Fruit fly (Drosophila melanogaster): ENCODE results near the gene CG31178.

CG31178 gene

DNA sequence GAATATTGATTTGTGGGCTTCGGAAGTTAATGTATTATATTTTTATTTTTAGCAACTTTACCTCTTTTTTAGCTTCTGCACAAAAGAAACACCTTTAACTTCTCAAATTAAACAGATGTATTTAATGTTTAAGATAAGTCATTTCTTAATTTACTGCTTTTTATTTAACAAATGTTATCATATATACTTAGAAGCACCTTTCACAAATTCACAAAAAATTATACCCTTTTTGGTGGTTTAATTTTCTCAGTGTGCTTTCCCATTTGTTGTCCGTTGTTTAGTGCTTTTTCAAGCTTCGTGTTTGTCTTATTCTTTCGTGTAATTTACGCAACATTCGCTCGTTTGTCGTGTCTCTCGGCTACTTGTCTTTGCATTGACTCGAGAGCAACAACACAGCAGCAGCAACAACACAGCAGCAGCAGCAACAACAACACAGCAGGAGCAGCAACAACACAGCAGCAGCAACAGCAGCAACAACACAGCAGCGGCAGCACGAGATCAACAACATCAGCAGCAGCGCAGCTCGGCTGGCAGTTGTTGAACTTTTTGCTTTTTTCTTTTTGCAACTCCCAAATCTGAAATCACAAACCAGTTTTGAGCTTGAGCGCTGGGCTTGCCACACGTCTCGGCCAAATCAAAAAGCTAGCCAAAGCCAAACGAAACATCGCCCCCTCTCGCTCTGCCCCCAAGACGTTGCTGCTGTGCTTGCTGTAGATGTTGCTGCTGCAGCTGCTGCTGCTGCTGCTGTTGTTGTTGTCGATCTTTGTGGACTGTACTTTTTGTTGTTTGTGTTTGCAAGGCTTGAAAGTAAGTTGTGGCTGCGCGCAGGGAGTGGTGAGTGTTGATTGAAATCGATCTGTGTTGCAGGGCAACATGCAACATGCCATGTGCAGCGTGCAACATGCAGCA lies 36.2 kb upstream of the CG31178 start:
- TF ChIP-seq noc (tag; optimal IDR thresholded peaks at IDR 0.05), result no peak

DNA sequence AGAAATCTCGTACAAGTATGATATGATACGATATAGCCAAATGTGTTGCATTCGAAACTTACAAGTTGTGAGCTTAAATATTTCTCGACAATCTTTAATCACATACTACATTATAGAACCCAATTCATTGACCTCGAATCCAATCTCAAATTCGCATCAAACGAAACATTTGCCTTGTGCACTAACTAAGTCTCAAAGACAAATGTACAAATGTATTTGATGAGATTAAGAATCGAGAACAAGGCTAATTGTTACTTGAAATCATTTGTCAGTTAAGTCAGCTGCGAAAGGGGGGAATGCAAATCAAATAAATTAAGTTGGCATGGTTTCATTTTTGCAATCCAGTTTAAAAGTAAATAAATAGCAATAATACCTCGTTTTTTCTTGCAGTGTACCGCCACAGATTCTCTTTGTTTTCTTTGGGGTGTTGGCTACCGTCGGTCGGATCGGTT lies 35.0 kb upstream of the CG31178 start:
- no peak for TF ChIP-seq noc (tag; optimal IDR thresholded peaks at IDR 0.05)

DNA sequence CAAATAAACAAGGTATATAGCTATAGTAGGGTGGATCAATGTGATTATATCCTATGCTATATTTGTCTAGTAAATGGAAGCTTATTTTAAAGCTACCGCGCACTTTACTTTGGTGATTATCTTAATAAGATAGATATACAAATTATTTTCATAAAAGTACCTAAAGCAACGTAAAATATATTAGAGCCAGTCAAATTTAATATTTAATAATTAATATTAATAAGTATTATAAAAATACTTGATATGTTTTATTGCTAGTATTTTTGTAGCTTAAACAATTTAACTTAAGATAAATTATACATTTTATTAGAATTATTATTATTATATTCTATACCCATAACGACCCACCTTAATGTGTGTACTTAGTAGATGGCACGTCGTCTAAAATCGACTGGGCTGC lies 33.9 kb upstream of the CG31178 start:
- no peak for TF ChIP-seq noc (tag; optimal IDR thresholded peaks at IDR 0.05)

DNA sequence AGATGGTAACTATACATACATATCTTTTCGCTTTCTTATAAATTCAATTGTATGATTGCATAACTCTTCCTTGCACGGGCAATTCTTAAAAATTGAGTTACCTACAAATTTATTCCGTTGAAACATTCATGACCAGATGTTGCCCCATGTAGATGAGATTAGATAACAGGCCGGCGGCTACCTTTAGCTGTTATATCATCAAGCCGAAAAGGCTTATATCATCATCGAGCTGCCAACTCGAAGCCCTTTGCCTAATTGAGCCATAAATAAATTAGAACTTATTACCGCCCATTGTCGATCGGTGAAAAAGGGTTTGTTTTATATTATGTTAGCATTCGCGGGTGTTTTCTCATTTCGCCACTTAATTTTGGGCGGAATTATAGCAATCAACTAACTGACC lies 33.1 kb upstream of the CG31178 start:
- no peak for TF ChIP-seq noc (tag; optimal IDR thresholded peaks at IDR 0.05)

DNA sequence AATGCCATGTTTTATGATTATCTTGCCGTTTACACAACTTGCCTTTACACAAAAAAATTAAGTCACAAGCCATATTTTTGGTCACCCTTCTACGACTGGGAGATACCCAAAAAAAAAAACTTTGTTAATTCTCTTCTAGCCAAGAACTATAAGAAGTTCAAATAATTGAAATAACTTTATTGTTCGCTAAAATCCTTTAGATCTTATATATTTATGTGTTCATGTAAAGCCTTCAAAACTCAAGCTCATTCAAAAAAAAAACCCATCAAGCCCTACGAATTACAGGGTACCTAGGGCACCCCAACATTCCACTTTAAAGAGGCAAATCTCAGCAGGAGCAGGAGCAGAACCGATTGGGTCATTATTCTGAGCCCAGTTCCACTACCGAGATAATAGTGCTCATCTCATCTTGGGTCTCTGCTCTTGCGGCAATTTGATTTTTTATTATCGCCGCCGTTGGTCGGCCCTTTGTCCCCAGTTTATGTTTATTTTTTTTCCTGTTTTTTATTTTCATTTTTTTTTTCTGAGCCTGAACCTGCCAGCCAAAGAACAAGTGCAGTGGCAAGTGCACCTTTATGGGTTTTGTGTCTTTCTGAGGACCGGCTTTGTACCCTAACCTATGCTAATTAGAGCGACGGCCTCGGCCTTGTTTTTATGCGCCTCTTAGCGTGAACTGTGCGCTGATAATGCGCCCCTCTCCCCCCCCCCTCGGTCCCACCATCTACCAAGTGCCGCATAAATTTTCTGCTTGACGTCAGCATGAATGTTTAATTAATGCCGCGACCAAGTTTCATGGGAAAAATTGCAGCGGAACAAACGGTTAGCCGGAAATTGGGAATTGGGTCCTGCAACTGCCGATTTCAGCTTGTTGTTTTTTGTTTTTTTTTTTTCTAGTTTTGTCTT lies 31.8 kb upstream of the CG31178 start:
- no peak for TF ChIP-seq noc (tag; optimal IDR thresholded peaks at IDR 0.05)

DNA sequence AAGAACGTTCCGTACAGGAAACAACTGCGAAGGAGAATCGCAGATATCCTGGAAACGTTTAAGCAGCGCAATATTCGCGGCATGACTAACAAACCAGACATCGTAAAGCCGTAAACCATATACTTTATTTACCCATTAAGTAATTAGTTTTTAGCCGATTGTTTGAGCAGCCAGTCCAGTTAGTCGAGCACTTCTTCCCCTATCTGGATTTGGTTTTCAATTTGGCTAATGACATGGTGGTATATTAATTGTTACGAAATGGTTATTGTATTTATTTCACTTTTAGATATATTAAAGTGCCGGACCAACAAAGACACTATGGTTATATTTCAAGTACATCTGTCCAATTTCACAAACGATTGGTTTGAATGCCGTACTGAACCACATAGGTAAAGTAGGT lies 29.9 kb upstream of the CG31178 start, which contains the start of gene Gr93b:
Gene Gr93b, minus strand, starts transcription at position 101 of the 400 bp plus-strand sequence.
- TF ChIP-seq noc (tag; optimal IDR thresholded peaks at IDR 0.05), result no peak

DNA sequence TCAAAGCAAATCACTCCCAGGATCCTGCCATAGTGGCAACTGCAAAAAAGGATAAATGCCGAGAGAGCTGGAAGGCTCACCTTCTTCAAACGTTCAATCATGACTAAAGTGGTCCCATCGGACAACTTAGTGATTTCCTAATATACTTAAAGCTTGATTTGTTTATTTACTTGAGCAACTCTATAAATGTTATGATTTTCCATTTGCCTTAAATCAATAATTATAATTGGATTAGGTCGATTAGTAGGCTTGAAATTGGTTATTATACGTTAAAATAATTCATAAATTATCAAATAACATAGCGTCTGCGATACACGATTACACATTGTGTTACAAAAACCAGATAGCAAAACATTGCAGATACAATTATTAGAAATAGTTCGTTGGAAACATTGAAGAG lies 28.4 kb upstream of the CG31178 start, which contains the start of gene Gr93c:
Gene Gr93c, minus strand, starts transcription at position 101 of the 400 bp plus-strand sequence.
- TF ChIP-seq noc (tag; optimal IDR thresholded peaks at IDR 0.05), result no peak

DNA sequence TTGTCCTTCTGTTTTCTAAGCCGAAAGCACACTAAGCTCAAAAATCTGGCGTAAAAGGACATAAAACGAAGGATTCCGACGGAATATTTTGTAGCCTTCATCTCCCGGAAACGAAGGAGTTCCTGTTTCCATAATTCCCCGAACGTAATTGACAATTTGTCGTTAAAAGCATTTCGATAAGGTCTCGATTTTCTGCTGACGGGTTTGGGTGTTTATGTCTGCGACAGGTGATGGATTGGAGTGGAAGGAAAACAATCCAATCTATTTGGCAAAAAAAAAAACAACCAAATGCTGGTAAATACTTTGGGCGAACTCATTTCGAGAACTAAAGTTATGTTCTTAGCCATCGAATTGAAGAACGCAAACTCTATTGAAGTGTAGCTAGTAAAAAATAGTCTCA lies 27.0 kb upstream of the CG31178 start, which contains the start of gene Gr93d:
Gene Gr93d, minus strand, starts transcription at position 101 of the 400 bp plus-strand sequence.
- no peak for TF ChIP-seq noc (tag; optimal IDR thresholded peaks at IDR 0.05)

DNA sequence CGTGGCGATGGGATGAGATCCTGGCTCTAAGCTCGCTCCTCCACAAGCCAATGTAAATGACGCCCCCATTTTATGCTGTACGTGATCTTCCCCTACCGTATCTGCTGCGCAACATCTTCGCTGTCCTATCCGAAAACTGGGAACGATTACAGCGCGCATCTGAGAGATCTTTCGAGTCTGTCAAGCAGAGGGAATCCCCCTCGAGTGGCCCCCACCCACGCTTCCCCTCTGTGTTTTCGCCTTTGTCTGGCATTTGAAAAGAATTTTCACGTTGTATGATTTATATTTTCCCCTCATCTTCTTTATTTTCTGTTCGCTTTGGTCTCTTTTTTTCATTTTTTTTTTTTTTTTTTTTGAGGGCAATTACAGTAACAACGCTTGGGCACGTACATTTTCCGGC lies 26.1 kb upstream of the CG31178 start:
- TF ChIP-seq noc (tag; optimal IDR thresholded peaks at IDR 0.05), result no peak

DNA sequence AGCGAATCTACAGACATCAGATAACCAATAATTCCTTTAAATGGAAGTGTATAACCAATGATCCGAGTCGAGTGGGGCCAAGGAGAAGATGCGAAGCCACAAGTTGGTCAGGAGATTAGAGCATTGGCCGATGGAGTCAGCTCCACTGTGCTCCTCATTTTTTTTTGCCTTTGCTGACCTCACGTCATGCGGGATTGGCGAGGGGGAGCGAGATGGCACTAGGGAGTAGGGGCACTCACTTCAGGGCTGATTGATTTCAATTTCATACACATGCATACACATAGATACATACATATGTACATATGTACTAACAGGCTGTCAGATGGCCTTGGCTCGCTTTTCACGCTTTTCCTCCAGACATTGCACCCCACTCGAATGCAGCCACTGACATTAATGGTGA lies 25.3 kb upstream of the CG31178 start:
- no peak for TF ChIP-seq noc (tag; optimal IDR thresholded peaks at IDR 0.05)

DNA sequence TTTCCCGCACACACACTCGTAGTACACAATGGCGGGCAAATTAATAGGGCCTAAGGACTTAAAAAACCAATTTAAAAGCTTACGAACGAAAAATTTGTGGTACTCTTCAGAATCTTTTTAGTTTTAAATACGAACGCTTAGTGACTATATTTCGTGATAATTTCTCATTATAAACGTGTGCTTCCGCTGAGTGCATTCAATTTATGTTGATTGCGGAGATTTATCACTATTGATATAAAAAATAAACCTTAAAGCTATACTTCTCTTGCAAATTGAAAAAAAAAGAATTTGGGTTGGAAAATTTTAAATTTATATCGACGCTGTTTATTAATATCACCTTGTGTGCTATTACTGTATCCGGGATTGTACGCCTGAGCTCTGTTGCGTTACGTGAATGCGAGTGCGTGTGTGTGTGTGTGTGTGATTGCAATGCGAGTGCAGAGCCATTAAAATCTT lies 24.5 kb upstream of the CG31178 start:
- peak; percentile 52 for TF ChIP-seq noc (tag; optimal IDR thresholded peaks at IDR 0.05)

DNA sequence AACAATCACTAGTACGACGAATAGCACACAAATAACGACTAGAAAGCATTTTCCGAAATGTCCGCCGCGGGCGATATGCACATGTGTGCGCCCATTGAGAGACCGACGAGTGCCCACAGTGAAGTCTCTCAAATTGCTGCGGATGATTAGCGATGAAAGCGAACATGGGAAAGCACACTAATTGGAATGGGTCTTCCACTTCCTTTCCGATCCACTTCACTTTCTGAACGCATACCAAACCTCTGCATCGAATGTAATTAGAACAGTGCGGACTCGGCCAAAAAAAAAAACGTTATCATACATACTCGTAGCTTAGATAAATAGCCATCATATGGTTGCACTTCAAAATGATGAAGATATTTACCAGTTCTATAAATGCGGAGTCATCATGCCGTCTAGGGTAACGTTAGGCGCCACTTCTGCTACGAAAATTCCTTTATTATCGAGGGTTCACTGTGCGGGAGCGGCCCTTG lies 23.5 kb upstream of the CG31178 start:
- no peak for TF ChIP-seq noc (tag; optimal IDR thresholded peaks at IDR 0.05)

DNA sequence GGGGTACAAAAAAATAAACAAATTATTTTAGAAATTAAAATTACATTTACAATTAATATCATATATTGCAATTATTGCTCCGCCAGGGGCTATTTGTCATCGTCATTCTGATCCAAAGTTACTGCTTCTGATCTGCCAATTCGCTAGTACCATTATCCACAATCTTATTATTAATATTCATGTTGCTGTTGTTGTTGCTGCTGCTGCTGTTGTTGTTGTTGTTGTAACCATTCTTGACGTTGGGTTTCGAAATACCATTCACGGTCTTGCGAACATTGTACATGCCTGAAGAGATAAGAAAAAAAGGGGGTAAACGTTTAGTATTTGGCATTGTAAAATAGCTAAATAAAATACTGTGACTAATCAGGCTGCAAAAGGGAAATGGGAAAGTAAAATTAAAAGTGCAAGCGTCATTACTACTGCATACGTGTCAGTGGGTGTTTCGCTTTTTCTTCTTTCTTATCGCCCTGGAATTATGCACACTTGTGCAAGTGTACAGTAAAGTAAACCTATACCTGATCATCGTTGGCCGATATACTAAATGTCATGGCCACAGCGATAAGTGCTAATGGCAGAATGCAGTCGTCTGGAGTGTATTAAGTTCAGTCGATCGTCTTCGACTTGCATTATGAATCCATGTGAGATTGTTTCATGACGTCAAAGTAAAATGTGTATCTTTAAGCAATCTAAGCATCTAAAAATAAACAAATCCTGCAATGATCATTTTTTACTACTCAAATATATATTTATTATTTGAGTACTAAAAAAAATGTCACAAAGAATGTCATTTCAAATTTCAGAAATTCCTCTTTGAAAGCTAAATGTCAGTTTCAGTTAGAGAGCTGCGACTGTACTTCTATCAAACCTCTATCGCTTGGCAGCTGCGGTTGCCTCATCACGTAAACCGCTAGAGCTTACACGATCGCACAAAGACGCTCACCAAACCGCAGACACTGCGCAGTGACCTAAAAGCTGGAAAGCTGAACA lies 21.7 kb upstream of the CG31178 start:
- no peak for TF ChIP-seq noc (tag; optimal IDR thresholded peaks at IDR 0.05)

DNA sequence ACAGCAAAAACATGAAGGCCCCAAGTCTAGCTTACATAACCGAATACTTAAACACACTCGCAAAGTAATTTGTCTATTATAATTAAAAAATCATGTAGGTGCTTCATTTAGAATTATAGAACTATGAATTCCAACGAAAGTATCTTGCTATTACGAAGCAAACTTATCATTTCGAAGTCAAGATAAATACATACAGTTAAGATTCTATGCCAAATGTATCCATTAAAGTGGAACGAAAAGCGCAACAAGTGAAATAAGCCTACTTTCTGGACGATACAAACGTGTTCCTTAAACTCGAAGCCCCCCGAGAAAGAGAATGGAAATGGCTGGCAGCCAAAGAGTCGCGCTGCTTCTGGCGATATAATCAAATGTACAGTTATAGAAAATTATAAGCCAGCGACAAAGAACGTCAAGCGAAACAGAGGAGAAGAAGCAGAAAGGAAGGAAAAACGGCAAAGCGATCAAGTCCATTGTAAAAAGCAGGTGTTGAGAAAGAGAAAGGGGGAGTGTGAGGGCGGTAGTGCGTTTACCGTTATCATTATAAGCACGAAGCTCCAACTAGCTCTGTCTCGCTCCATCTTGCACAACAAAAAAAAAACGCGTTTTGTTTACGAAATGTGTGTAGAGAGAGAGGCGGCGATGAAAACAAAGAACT lies 20.8 kb upstream of the CG31178 start:
- peak; percentile 23 for TF ChIP-seq noc (tag; optimal IDR thresholded peaks at IDR 0.05)
